Worm (Caenorhabditis elegans): ENCODE measurements around the gene cnc-10.

Gene cnc-10

DNA sequence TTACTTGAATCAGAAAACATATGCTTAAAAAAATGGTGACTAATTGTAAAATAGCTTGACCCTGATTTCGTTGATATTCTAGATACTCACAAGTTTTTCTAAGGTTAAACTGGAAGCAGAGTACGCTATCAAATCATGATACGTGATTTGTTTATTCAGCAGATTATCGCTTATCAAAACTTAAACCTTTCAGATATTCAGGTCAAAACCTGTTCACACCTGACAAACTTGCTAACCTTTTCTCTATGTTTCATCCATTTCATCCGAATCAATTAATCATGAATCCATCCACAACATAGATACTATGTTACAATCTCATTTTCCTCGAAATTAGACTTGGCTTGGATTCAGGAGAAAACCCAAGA lies 35.3 kb upstream of the cnc-10 start:
- TF ChIP-seq snpc-4 (tag; optimal IDR thresholded peaks at IDR 0.05) (no peak), nhr-21 (tag; optimal IDR thresholded peaks at IDR 0.05) (peak; percentile 84), unc-62 (GFP tag; optimal IDR thresholded peaks at IDR 0.05) (no peak), R02D3.7 (tag; optimal IDR thresholded peaks at IDR 0.05) (no peak), nhr-129 (tag; optimal IDR thresholded peaks at IDR 0.05) (no peak), lin-11 (tag; optimal IDR thresholded peaks at IDR 0.05) (no peak), ztf-1 (GFP tag; conservative IDR thresholded peaks at IDR 0.05) (no peak), ceh-16 (tag; optimal IDR thresholded peaks at IDR 0.05) (no peak), C34F6.9 (tag; optimal IDR thresholded peaks at IDR 0.05) (no peak), nhr-77 (tag; optimal IDR thresholded peaks at IDR 0.05) (no peak), unc-55 (GFP tag; optimal IDR thresholded peaks at IDR 0.05) (no peak), dmd-4 (tag; optimal IDR thresholded peaks at IDR 0.05) (no peak), mdl-1 (tag; optimal IDR thresholded peaks at IDR 0.05) (no peak), ceh-82 (tag; optimal IDR thresholded peaks at IDR 0.05) (no peak), zag-1 (tag; optimal IDR thresholded peaks at IDR 0.05) (no peak), elt-1 (tag; optimal IDR thresholded peaks at IDR 0.05) (no peak), lin-13 (GFP tag; optimal IDR thresholded peaks at IDR 0.05) (peak; percentile 14), fos-1 (tag; optimal IDR thresholded peaks at IDR 0.05) (no peak), unc-39 (tag; optimal IDR thresholded peaks at IDR 0.05) (no peak), nhr-25 (tag; optimal IDR thresholded peaks at IDR 0.05) (peak; percentile 74), F13H6.1 (tag; optimal IDR thresholded peaks at IDR 0.05) (no peak), nhr-6 (tag; optimal IDR thresholded peaks at IDR 0.05) (no peak), elt-3 (tag; optimal IDR thresholded peaks at IDR 0.05) (no peak), sma-9 (GFP tag; optimal IDR thresholded peaks at IDR 0.05) (no peak), sma-9 (tag; optimal IDR thresholded peaks at IDR 0.05) (no peak), egl-27 (tag; optimal IDR thresholded peaks at IDR 0.05) (no peak), nhr-12 (tag; optimal IDR thresholded peaks at IDR 0.05) (no peak), nhr-237 (tag; optimal IDR thresholded peaks at IDR 0.05) (no peak), sma-3 (GFP tag; optimal IDR thresholded peaks at IDR 0.05) (peak; percentile 62), mab-5 (tag; optimal IDR thresholded peaks at IDR 0.05) (no peak), ZK546.5 (tag; optimal IDR thresholded peaks at IDR 0.05) (no peak)

ce11 chrV:11148971-11149370 lies 34.1 kb upstream of the cnc-10 start:
- no peak for TF ChIP-seq sem-4 (tag; optimal IDR thresholded peaks at IDR 0.05)
- peak; percentile 4 for TF ChIP-seq nhr-25 (tag; optimal IDR thresholded peaks at IDR 0.05)

DNA sequence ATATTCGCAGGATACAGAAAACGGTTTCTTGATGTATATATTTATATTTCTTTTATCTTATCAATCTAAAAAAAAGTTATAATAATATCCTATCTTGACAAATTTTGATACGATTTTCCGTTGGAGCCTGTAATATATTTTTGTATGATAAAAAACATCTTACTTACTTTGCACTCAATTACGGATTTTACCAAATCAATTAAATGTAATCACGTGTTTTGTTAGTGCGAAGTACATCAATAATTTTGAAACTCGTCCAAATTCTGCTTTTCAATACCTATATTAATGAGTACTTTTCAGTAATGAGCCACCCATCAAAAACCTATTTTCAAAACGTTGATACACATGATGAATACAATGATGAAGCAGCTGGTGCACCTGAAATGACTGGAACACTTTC lies 33.6 kb upstream of the cnc-10 start, which contains the start of gene T19C4.1:
Gene T19C4.1, plus strand, starts transcription at position 301 of the 400 bp plus-strand sequence.
- no peak for TF ChIP-seq elt-1 (tag; optimal IDR thresholded peaks at IDR 0.05)

- TF ChIP-seq sma-9 (GFP tag; optimal IDR thresholded peaks at IDR 0.05) (no peak), sma-9 (tag; optimal IDR thresholded peaks at IDR 0.05) (no peak), nhr-237 (tag; optimal IDR thresholded peaks at IDR 0.05) (no peak), zag-1 (tag; optimal IDR thresholded peaks at IDR 0.05) (no peak), dmd-4 (tag; optimal IDR thresholded peaks at IDR 0.05) (no peak), ztf-1 (GFP tag; conservative IDR thresholded peaks at IDR 0.05) (no peak), nhr-6 (tag; optimal IDR thresholded peaks at IDR 0.05) (no peak), unc-55 (GFP tag; optimal IDR thresholded peaks at IDR 0.05) (no peak), nhr-11 (tag; optimal IDR thresholded peaks at IDR 0.05) (no peak), crh-2 (tag; optimal IDR thresholded peaks at IDR 0.05) (no peak), nhr-77 (tag; optimal IDR thresholded peaks at IDR 0.05) (no peak)
Observed at ce11 chrV:11152333-11152732, 30.7 kb upstream of the cnc-10 start, which contains the start of gene srg-39. Gene srg-39, minus strand, starts transcription at chrV:11152433.

ce11 chrV:11155553-11155952 lies 27.5 kb upstream of the cnc-10 start, which contains the start of gene srg-38:
Gene srg-38, minus strand, starts transcription at chrV:11155653.
- TF ChIP-seq gmeb-1 (tag; optimal IDR thresholded peaks at IDR 0.05) (no peak), blmp-1 (tag; optimal IDR thresholded peaks at IDR 0.05; ENCODE audit: insufficient read depth) (no peak)

Data from whole organism, L2 larva.